Worm (Caenorhabditis elegans): ENCODE measurements around the gene col-9.

- TF ChIP-seq W03F9.2 (tag; optimal IDR thresholded peaks at IDR 0.05) (no peak), him-1 (tag; optimal IDR thresholded peaks at IDR 0.05) (no peak)
Observed at ce11 chrX:13605854-13606253, 16.0 kb downstream of the col-9 start.

Measured in whole organism, L4/young adult.